Fruit fly (Drosophila melanogaster) whole organism, embryonic: Measurements from ENCODE around the gene Caper.

Experiments
- Atf6 ChIP-seq: fragments of 200-800 bp; sonication (Bioruptor generic); IDR thresholded peaks from 2 replicates; pipeline ENCODE4 v1.3.6; 2022; ENCODE audit warnings: missing biosample characterization, missing genetic modification characterization
- CG11085 ChIP-seq: fragments of 200-800 bp; sonication (Bioruptor generic); IDR thresholded peaks from 2 replicates; pipeline ENCODE4 v1.3.6; 2022; ENCODE audit warnings: missing biosample characterization, missing genetic modification characterization
- CG11456 ChIP-seq: fragments of 200-800 bp; sonication (Bioruptor generic); IDR thresholded peaks from 3 replicates; pipeline ENCODE4 v1.3.6; 2022; ENCODE audit warnings: missing biosample characterization, missing genetic modification characterization
- CG12299 ChIP-seq: fragments of 200-800 bp; sonication (Bioruptor generic); optimal IDR thresholded peaks from 2 replicates; lab custom pipeline; 2018; ENCODE audit warnings: missing biosample characterization, mild to moderate bottlenecking, missing genetic modification characterization
- CG12659 ChIP-seq: fragments of 200-800 bp; sonication (Bioruptor generic); optimal IDR thresholded peaks from 3 replicates; lab custom pipeline; 2017; ENCODE audit warnings: mild to moderate bottlenecking, missing biosample characterization, missing genetic modification reagents, missing genetic modification characterization
- CG13894 ChIP-seq: fragments of 200-800 bp; sonication (Bioruptor generic); optimal IDR thresholded peaks from 3 replicates; lab custom pipeline; 2018; ENCODE audit warnings: missing biosample characterization, mild to moderate bottlenecking, missing genetic modification characterization, moderate library complexity
- CG1792 ChIP-seq: fragments of 200-800 bp; sonication (Bioruptor generic); optimal IDR thresholded peaks from 2 replicates; lab custom pipeline; 2016; ENCODE audit warnings: missing biosample characterization, missing genetic modification characterization
- CG18011 ChIP-seq: fragments of 200-800 bp; sonication (Bioruptor generic); optimal IDR thresholded peaks from 2 replicates; lab custom pipeline; 2017; ENCODE audit warnings: missing biosample characterization, missing genetic modification characterization, mild to moderate bottlenecking, moderate library complexity, missing genotype
- CG2120 ChIP-seq: fragments of 200-800 bp; sonication (Bioruptor generic); optimal IDR thresholded peaks from 3 replicates; lab custom pipeline; 2016; ENCODE audit warnings: missing biosample characterization, missing genetic modification characterization
- CG6813 ChIP-seq: fragments of 200-800 bp; sonication (Bioruptor generic); optimal IDR thresholded peaks from 2 replicates; lab custom pipeline; 2017; ENCODE audit warnings: missing biosample characterization, missing genetic modification characterization, mild to moderate bottlenecking, moderate library complexity, missing genetic modification reagents
- CG8924 ChIP-seq: fragments of 200-800 bp; optimal IDR thresholded peaks from 3 replicates; lab custom pipeline; 2019; ENCODE audit warnings: missing biosample characterization, mild to moderate bottlenecking, missing genetic modification characterization, moderate library complexity
- CG9797 ChIP-seq: fragments of 200-800 bp; sonication (Bioruptor generic); optimal IDR thresholded peaks from 3 replicates; lab custom pipeline; 2018; ENCODE audit warnings: missing biosample characterization, mild to moderate bottlenecking, missing genetic modification characterization
- CG9932 ChIP-seq: fragments of 200-800 bp; sonication (Bioruptor generic); IDR thresholded peaks from 2 replicates; pipeline ENCODE4 v1.3.6; 2022; ENCODE audit warnings: missing biosample characterization, missing genetic modification characterization
- CHES-1-like ChIP-seq: fragments of 200-800 bp; sonication (Bioruptor generic); optimal IDR thresholded peaks from 2 replicates; lab custom pipeline; 2016; ENCODE audit warnings: missing biosample characterization, missing genetic modification characterization
- CrebB ChIP-seq: fragments of 200-800 bp; sonication (Bioruptor generic); optimal IDR thresholded peaks from 3 replicates; lab custom pipeline; 2018; ENCODE audit warnings: missing biosample characterization, mild to moderate bottlenecking, missing genetic modification characterization
- D ChIP-seq, 2 experiments: fragments of 200-800 bp in 1 of 2; fragments of >200 bp in 1 of 2; sonication (Bioruptor generic) in 1 of 2; optimal IDR thresholded peaks; 2 replicates in 1 of 2; 3 replicates in 1 of 2; lab custom pipeline; 2017; ENCODE audit warnings: mild to moderate bottlenecking in 1 of 2, missing biosample characterization in 1 of 2, missing genetic modification characterization in 1 of 2, missing genetic modification reagents in 1 of 2
- Dbx ChIP-seq: fragments of 200-800 bp; sonication (Bioruptor generic); IDR thresholded peaks from 3 replicates; pipeline ENCODE4 v1.3.6; 2022; ENCODE audit warnings: missing biosample characterization, missing genetic modification characterization
- Dip3 ChIP-seq: fragments of 200-800 bp; sonication (Bioruptor generic); optimal IDR thresholded peaks from 3 replicates; lab custom pipeline; 2016; ENCODE audit warnings: missing biosample characterization, missing genetic modification characterization
- Dp ChIP-seq: fragments of 200-800 bp; sonication (Bioruptor generic); optimal IDR thresholded peaks from 2 replicates; lab custom pipeline; 2018; ENCODE audit warnings: missing biosample characterization, mild to moderate bottlenecking, missing genetic modification characterization, moderate library complexity
- ERR ChIP-seq: fragments of 200-800 bp; sonication (Bioruptor generic); optimal IDR thresholded peaks from 2 replicates; lab custom pipeline; 2016; ENCODE audit warnings: missing biosample characterization, missing genetic modification characterization
- HLH3B ChIP-seq: fragments of 200-800 bp; sonication (Bioruptor generic); IDR thresholded peaks from 2 replicates; pipeline ENCODE4 v1.3.6; 2022; ENCODE audit warnings: missing biosample characterization, missing genetic modification characterization
- Hmr ChIP-seq: fragments of 200-800 bp; sonication (Bioruptor generic); optimal IDR thresholded peaks from 3 replicates; lab custom pipeline; 2017; ENCODE audit warnings: mild to moderate bottlenecking, missing biosample characterization, missing genetic modification reagents, missing genetic modification characterization
- Hr78 ChIP-seq, 2 experiments: fragments of 200-800 bp in 1 of 2; fragments of >200 bp in 1 of 2; sonication (Bioruptor generic) in 1 of 2; optimal IDR thresholded peaks; 2 replicates each; lab custom pipeline; 2017 to 2019; ENCODE audit warnings: missing biosample characterization in 2 of 2, missing genetic modification characterization in 2 of 2, mild to moderate bottlenecking in 1 of 2, moderate library complexity in 1 of 2
- Med ChIP-seq: fragments of 200-800 bp; sonication (Bioruptor generic); peaks from one replicate; lab custom pipeline; 2016; ENCODE audit warnings: missing biosample characterization, missing genetic modification characterization, mild to moderate bottlenecking, inconsistent platforms, moderate library complexity
- NC2α ChIP-seq: fragments of 200-800 bp; sonication (Bioruptor generic); optimal IDR thresholded peaks from 2 replicates; lab custom pipeline; 2016; ENCODE audit warnings: missing biosample characterization, missing genetic modification characterization
- Nf-YB ChIP-seq: fragments of 200-800 bp; sonication (Bioruptor generic); optimal IDR thresholded peaks from 3 replicates; lab custom pipeline; 2019; ENCODE audit warnings: missing biosample characterization, mild to moderate bottlenecking, missing genetic modification characterization, moderate library complexity
- Optix ChIP-seq: fragments of 200-800 bp; sonication (Bioruptor generic); IDR thresholded peaks from 3 replicates; pipeline ENCODE4 v1.3.6; 2022; ENCODE audit warnings: missing biosample characterization, missing genetic modification characterization
- Rfx ChIP-seq: fragments of 200-800 bp; sonication (Bioruptor generic); IDR thresholded peaks from 2 replicates; pipeline ENCODE4 v1.3.6; 2022; ENCODE audit warnings: missing biosample characterization, missing genetic modification characterization
- Xrp1 ChIP-seq: fragments of 200-800 bp; sonication (Bioruptor generic); IDR thresholded peaks from 2 replicates; pipeline ENCODE4 v1.3.6; 2022; ENCODE audit warnings: missing biosample characterization, missing genetic modification characterization
- al ChIP-seq: fragments of 200-800 bp; sonication (Bioruptor generic); IDR thresholded peaks from 2 replicates; pipeline ENCODE4 v1.3.6; 2022; ENCODE audit warnings: missing biosample characterization, missing genetic modification characterization
- bcd ChIP-seq: fragments of 200-800 bp; sonication (Bioruptor generic); optimal IDR thresholded peaks from 2 replicates; lab custom pipeline; 2017; ENCODE audit warnings: missing biosample characterization, mild to moderate bottlenecking, missing genetic modification characterization
- cas ChIP-seq: fragments of 200-800 bp; sonication (Bioruptor generic); IDR thresholded peaks from 2 replicates; pipeline ENCODE4 v1.3.6; 2022; ENCODE audit warnings: missing biosample characterization, missing genetic modification characterization
- caup ChIP-seq: fragments of 200-800 bp; sonication (Bioruptor generic); optimal IDR thresholded peaks from 3 replicates; lab custom pipeline; 2017; ENCODE audit warnings: missing biosample characterization, mild to moderate bottlenecking, missing genetic modification characterization, moderate library complexity; ENCODE audit not compliant: severe bottlenecking
- cg ChIP-seq: fragments of 200-800 bp; sonication (Bioruptor generic); optimal IDR thresholded peaks from 3 replicates; lab custom pipeline; 2019; ENCODE audit warnings: missing biosample characterization, mild to moderate bottlenecking, missing genetic modification characterization, moderate library complexity
- dm ChIP-seq: fragments of 200-800 bp; sonication (Bioruptor generic); optimal IDR thresholded peaks from 3 replicates; lab custom pipeline; 2016; ENCODE audit warnings: missing biosample characterization, missing genetic modification characterization
- emc ChIP-seq: fragments of 200-800 bp; sonication (Bioruptor generic); optimal IDR thresholded peaks from 2 replicates; lab custom pipeline; 2016; ENCODE audit warnings: missing biosample characterization, missing genetic modification characterization
- eve ChIP-seq, 2 experiments: fragments of >200 bp; optimal IDR thresholded peaks; 2 replicates each; lab custom pipeline; 2017; ENCODE audit warnings: missing biosample characterization in 2 of 2, missing genetic modification characterization in 2 of 2
- gcm ChIP-seq: fragments of 200-800 bp; sonication (Bioruptor generic); optimal IDR thresholded peaks from 2 replicates; lab custom pipeline; 2019; ENCODE audit warnings: missing biosample characterization, mild to moderate bottlenecking, missing genetic modification characterization, moderate library complexity
- jigr1 ChIP-seq: fragments of 200-800 bp; sonication (Bioruptor generic); IDR thresholded peaks from 3 replicates; pipeline ENCODE4 v1.3.6; 2022; ENCODE audit warnings: missing biosample characterization, missing genetic modification characterization
- klu ChIP-seq: fragments of 200-800 bp; sonication (Bioruptor generic); IDR thresholded peaks from 2 replicates; pipeline ENCODE4 v1.3.6; 2022; ENCODE audit warnings: missing biosample characterization, missing genetic modification characterization
- lilli ChIP-seq: fragments of 200-800 bp; sonication (Bioruptor generic); optimal IDR thresholded peaks from 3 replicates; lab custom pipeline; 2016; ENCODE audit warnings: missing biosample characterization, missing genetic modification characterization
- lola ChIP-seq, 3 experiments: fragments of >200 bp in 2 of 3; fragments of 200-800 bp in 1 of 3; sonication (Bioruptor generic) in 1 of 3; optimal IDR thresholded peaks; 2 replicates each; lab custom pipeline; 2017 to 2019; ENCODE audit warnings: missing biosample characterization in 3 of 3, missing genetic modification characterization in 3 of 3, mild to moderate bottlenecking in 1 of 3, moderate library complexity in 1 of 3
- pho ChIP-seq: fragments of 200-800 bp; sonication (Bioruptor generic); optimal IDR thresholded peaks from 2 replicates; lab custom pipeline; 2016; ENCODE audit warnings: missing biosample characterization, missing genetic modification characterization
- rib ChIP-seq: fragments of 200-800 bp; sonication (Bioruptor generic); IDR thresholded peaks from 2 replicates; pipeline ENCODE4 v1.3.6; 2022; ENCODE audit warnings: missing biosample characterization, missing genetic modification characterization
- schlank ChIP-seq: fragments of 200-800 bp; sonication (Bioruptor generic); optimal IDR thresholded peaks from 2 replicates; lab custom pipeline; 2018; ENCODE audit warnings: missing biosample characterization, mild to moderate bottlenecking, missing genetic modification characterization
- sob ChIP-seq: fragments of 200-800 bp; sonication (Bioruptor generic); IDR thresholded peaks from 2 replicates; pipeline ENCODE4 v1.3.6; 2022; ENCODE audit warnings: missing biosample characterization, missing genetic modification characterization
- trh ChIP-seq: fragments of 200-800 bp; sonication (Bioruptor generic); optimal IDR thresholded peaks from 2 replicates; lab custom pipeline; 2016; ENCODE audit warnings: missing biosample characterization, missing genetic modification characterization

Caper gene

dm6 chr2L:7043039-7043905 lies 10.8 kb downstream of the Caper start (continued):
- no peak for TF ChIP-seq CG18011 (GFP tag; lab: Kevin White, UChicago)
- no peak for TF ChIP-seq Dp (GFP tag; lab: Kevin White, UChicago)
- TF ChIP-seq HLH3B = 0 out of 2 replicates have a peak, but pooled peaks have one; percentile 7
- no peak for TF ChIP-seq CG9797
- no peak for TF ChIP-seq dm (GFP tag; lab: Kevin White, UChicago)
- no peak for TF ChIP-seq trh (GFP tag; lab: Kevin White, UChicago)
- TF ChIP-seq cg = peak; percentile 35
- no peak for TF ChIP-seq eve (GFP tag; optimal IDR thresholded peaks at IDR 0.05; lab: Kevin White, UChicago)
- TF ChIP-seq D (optimal IDR thresholded peaks at IDR 0.05; lab: Kevin White, UChicago) = no peak
- peak; percentile 8 for TF ChIP-seq D (GFP tag; optimal IDR thresholded peaks at IDR 0.05; lab: Kevin White, UChicago)
- no peak for TF ChIP-seq bcd (GFP tag; lab: Kevin White, UChicago)
- TF ChIP-seq Nf-YB (GFP tag; lab: Kevin White, UChicago) = peak; percentile 9
- peak; percentile 32 for TF ChIP-seq NC2α (GFP tag; lab: Kevin White, UChicago)
- peak in 1 of 3 experiments; percentile 45 for TF ChIP-seq lola (GFP tag; optimal IDR thresholded peaks at IDR 0.05; lab: Kevin White, UChicago)
- TF ChIP-seq CG12299 (tag; lab: Kevin White, UChicago) = peak; percentile 41
- TF ChIP-seq jigr1 (GFP tag; lab: Robert Waterston, UW) = no peak
- peak; percentile 30 for TF ChIP-seq CG1792 (GFP tag; lab: Kevin White, UChicago)
- TF ChIP-seq Optix = 0 out of 3 replicates have a peak, but pooled peaks have one; percentile 45
- peak; percentile 9 for TF ChIP-seq CG6813 (GFP tag; lab: Kevin White, UChicago)

dm6 chr2L:7047703-7048102 lies 15.2 kb downstream of the Caper start:
- TF ChIP-seq Dip3 (GFP tag; lab: Kevin White, UChicago) (peak; percentile 19), al (GFP tag; lab: Robert Waterston, UW) (peak; percentile 28; the same call in 1 of the 2 replicates), gcm (GFP tag; lab: Kevin White, UChicago) (no peak), lilli (GFP tag; lab: Kevin White, UChicago) (peak; percentile 23), CG9932 (peak; percentile 43), Hmr (peak; percentile 60), Xrp1 (GFP tag; lab: Robert Waterston, UW) (no peak), ERR (GFP tag; lab: Kevin White, UChicago) (no peak), Atf6 (GFP tag; lab: Robert Waterston, UW) (peak; percentile 55), pho (peak; percentile 22), sob (GFP tag; lab: Robert Waterston, UW) (peak; percentile 44; the same call in 1 of the 2 replicates), klu (GFP tag; lab: Robert Waterston, UW) (no peak), CrebB (tag; lab: Kevin White, UChicago) (peak; percentile 5), Rfx (GFP tag; lab: Robert Waterston, UW) (peak; percentile 34; the same call in 1 of the 2 replicates), Med (peak; percentile 55), CG12659 (GFP tag; lab: Kevin White, UChicago) (peak; percentile 23), emc (GFP tag; lab: Kevin White, UChicago) (no peak), CG8924 (no peak), CG11456 (GFP tag; lab: Robert Waterston, UW) (peak; percentile 40; the same call in 1 of the 3 replicates), cas (GFP tag; lab: Robert Waterston, UW) (0 out of 2 replicates have a peak, but pooled peaks have one; percentile 11), CG11085 (GFP tag; lab: Robert Waterston, UW) (peak; percentile 29; the same call in 1 of the 2 replicates), Dbx (GFP tag; lab: Robert Waterston, UW) (peak; percentile 62), CG13894 (tag; lab: Kevin White, UChicago) (peak; percentile 38), Hr78 (GFP tag; optimal IDR thresholded peaks at IDR 0.05; lab: Kevin White, UChicago) (no peak), caup (GFP tag; lab: Kevin White, UChicago) (no peak), schlank (tag; lab: Kevin White, UChicago) (peak; percentile 4), CHES-1-like (peak; percentile 1), rib (peak; percentile 47; the same call in 1 of the 2 replicates), CG2120 (peak; percentile 67)
